Worm (Caenorhabditis elegans) whole organism, young adult: ENCODE results near the gene C05C10.7.

Experiments
- B0261.1 ChIP-seq: sonication (generic microtip); optimal IDR thresholded peaks from 2 replicates; lab custom pipeline; 2016; ENCODE audit warnings: mild to moderate bottlenecking, missing genetic modification characterization, moderate library complexity, missing compliant biosample characterization
- B0336.3 ChIP-seq: fragments of 200-800 bp; sonication (Bioruptor generic); IDR thresholded peaks from 2 replicates; pipeline ENCODE4 v1.3.6; 2022; ENCODE audit warnings: missing genetic modification characterization, missing compliant biosample characterization
- D2030.7 ChIP-seq: fragments of 200-800 bp; sonication (Bioruptor generic); IDR thresholded peaks from 2 replicates; pipeline ENCODE4 v1.3.6; 2022; ENCODE audit warnings: missing genetic modification reagents, missing genetic modification characterization, missing compliant biosample characterization
- F10E7.11 ChIP-seq: sonication (generic microtip); optimal IDR thresholded peaks from 2 replicates; lab custom pipeline; 2017; ENCODE audit warnings: mild to moderate bottlenecking, missing genetic modification characterization, moderate library complexity, missing compliant biosample characterization
- F22D6.2 ChIP-seq: sonication (generic microtip); optimal IDR thresholded peaks from 2 replicates; lab custom pipeline; 2016; ENCODE audit warnings: mild to moderate bottlenecking, missing genetic modification characterization, missing compliant biosample characterization
- F23B12.7 ChIP-seq: sonication (generic microtip); optimal IDR thresholded peaks from 2 replicates; lab custom pipeline; 2017; ENCODE audit warnings: missing genetic modification characterization, mild to moderate bottlenecking, missing compliant biosample characterization, antibody characterized with exemption, moderate library complexity; ENCODE audit not compliant: insufficient read depth
- F37B4.10 ChIP-seq: fragments of 200-800 bp; sonication (Bioruptor generic); IDR thresholded peaks from 2 replicates; pipeline ENCODE4 v1.3.6; 2022; ENCODE audit warnings: missing genetic modification characterization, missing compliant biosample characterization
- F49E8.2 ChIP-seq: sonication (generic microtip); optimal IDR thresholded peaks from 3 replicates; lab custom pipeline; 2017; ENCODE audit warnings: missing genetic modification characterization, mild to moderate bottlenecking, missing compliant biosample characterization, antibody characterized with exemption, moderate library complexity; ENCODE audit not compliant: insufficient read depth
- T07F8.4 ChIP-seq: sonication (generic microtip); optimal IDR thresholded peaks from 2 replicates; lab custom pipeline; 2016; ENCODE audit warnings: mild to moderate bottlenecking, missing genetic modification characterization, moderate library complexity, missing compliant biosample characterization
- T26A5.8 ChIP-seq: sonication (generic microtip); optimal IDR thresholded peaks from 2 replicates; lab custom pipeline; 2016; ENCODE audit warnings: missing genetic modification characterization, missing compliant biosample characterization
- Y53G8AR.9 ChIP-seq: fragments of 200-800 bp; sonication (Bioruptor generic); conservative IDR thresholded peaks from 2 replicates; pipeline ENCODE4 v1.3.6; 2022; ENCODE audit warnings: missing genetic modification reagents, missing genetic modification characterization, missing compliant biosample characterization
- Y67H2A.10 ChIP-seq: fragments of 200-800 bp; sonication (Bioruptor generic); conservative IDR thresholded peaks from 2 replicates; pipeline ENCODE4 v1.3.6; 2022; ENCODE audit warnings: missing genetic modification reagents, missing genetic modification characterization, missing compliant biosample characterization
- ZK185.1 ChIP-seq: sonication (generic microtip); optimal IDR thresholded peaks from 2 replicates; lab custom pipeline; 2016; ENCODE audit warnings: mild to moderate bottlenecking, missing genetic modification characterization, missing compliant biosample characterization; ENCODE audit not compliant: poor library complexity, severe bottlenecking
- aptf-3 ChIP-seq: fragments of 200-800 bp; sonication (Bioruptor generic); IDR thresholded peaks from 2 replicates; pipeline ENCODE4 v1.3.6; 2022; ENCODE audit warnings: missing genetic modification characterization, missing compliant biosample characterization
- attf-3 ChIP-seq: fragments of 200-800 bp; sonication (Bioruptor generic); conservative IDR thresholded peaks from 2 replicates; pipeline ENCODE4 v1.3.6; 2022; ENCODE audit warnings: missing genetic modification reagents, missing genetic modification characterization, missing compliant biosample characterization
- attf-6 ChIP-seq: fragments of 200-800 bp; sonication (Bioruptor generic); IDR thresholded peaks from 2 replicates; pipeline ENCODE4 v1.3.6; 2022; ENCODE audit warnings: missing genetic modification reagents, missing genetic modification characterization, missing compliant biosample characterization
- ceh-100 ChIP-seq: fragments of 200-800 bp; sonication (Bioruptor generic); IDR thresholded peaks from 2 replicates; pipeline ENCODE4 v1.3.6; 2022; ENCODE audit warnings: missing genetic modification reagents, missing genetic modification characterization, missing compliant biosample characterization
- ceh-40 ChIP-seq: fragments of 200-800 bp; sonication (Bioruptor generic); IDR thresholded peaks from 2 replicates; pipeline ENCODE4 v1.3.6; 2022; ENCODE audit warnings: missing genetic modification characterization, missing compliant biosample characterization
- ceh-58 ChIP-seq: fragments of 200-800 bp; sonication (Bioruptor generic); IDR thresholded peaks from 2 replicates; pipeline ENCODE4 v1.3.6; 2022; ENCODE audit warnings: missing genetic modification characterization, missing compliant biosample characterization
- ceh-79 ChIP-seq: sonication (generic microtip); optimal IDR thresholded peaks from 2 replicates; lab custom pipeline; 2017; ENCODE audit warnings: mild to moderate bottlenecking, missing genetic modification characterization, missing compliant biosample characterization
- die-1 ChIP-seq: sonication (generic microtip); optimal IDR thresholded peaks from 2 replicates; lab custom pipeline; 2016; ENCODE audit warnings: missing genotype, mild to moderate bottlenecking, missing genetic modification characterization, missing compliant biosample characterization
- dox-1 ChIP-seq: fragments of 200-800 bp; sonication (Bioruptor generic); IDR thresholded peaks from 2 replicates; pipeline ENCODE4 v1.3.6; 2022; ENCODE audit warnings: missing genetic modification reagents, missing genetic modification characterization, missing compliant biosample characterization
- dpl-1 ChIP-seq: fragments of 150-350 bp; optimal IDR thresholded peaks from 2 replicates; lab custom pipeline; 2014; ENCODE audit warnings: missing biosample characterization, missing genetic modification reagents, missing genetic modification characterization
- egl-44 ChIP-seq: fragments of 200-800 bp; sonication (Bioruptor generic); IDR thresholded peaks from 2 replicates; pipeline ENCODE4 v1.3.6; 2022; ENCODE audit warnings: missing genetic modification reagents, missing genetic modification characterization, missing compliant biosample characterization
- gei-17 ChIP-seq: fragments of 200-800 bp; sonication (Bioruptor generic); optimal IDR thresholded peaks from 2 replicates; lab custom pipeline; 2018; ENCODE audit warnings: mild to moderate bottlenecking, missing genetic modification characterization, missing compliant biosample characterization
- him-1 ChIP-seq: sonication (generic microtip); optimal IDR thresholded peaks from 2 replicates; lab custom pipeline; 2016; ENCODE audit warnings: missing genotype, missing genetic modification reagents, missing genetic modification characterization, missing compliant biosample characterization
- hlh-12 ChIP-seq: sonication (generic microtip); optimal IDR thresholded peaks from 2 replicates; lab custom pipeline; 2016; ENCODE audit warnings: missing genetic modification characterization, missing compliant biosample characterization
- hmg-1.2 ChIP-seq: fragments of 200-800 bp; sonication (Bioruptor generic); IDR thresholded peaks from 2 replicates; pipeline ENCODE4 v1.3.6; 2022; ENCODE audit warnings: missing genetic modification reagents, missing genetic modification characterization, missing compliant biosample characterization
- hrde-1 ChIP-seq: sonication (generic microtip); optimal IDR thresholded peaks from 2 replicates; lab custom pipeline; 2016; ENCODE audit warnings: missing genetic modification characterization, mild to moderate bottlenecking, missing compliant biosample characterization, moderate library complexity, missing genotype, missing genetic modification reagents, borderline replicate concordance
- lag-1 ChIP-seq: fragments of 200-800 bp; sonication (Bioruptor generic); IDR thresholded peaks from 2 replicates; pipeline ENCODE4 v1.3.6; 2022; ENCODE audit warnings: missing genetic modification reagents, missing genetic modification characterization, missing compliant biosample characterization
- let-526 ChIP-seq: fragments of 200-800 bp; sonication (Bioruptor generic); IDR thresholded peaks from 2 replicates; pipeline ENCODE4 v1.3.6; 2022; ENCODE audit warnings: missing genetic modification reagents, missing genetic modification characterization, missing compliant biosample characterization
- lin-26 ChIP-seq: fragments of 200-800 bp; sonication (Bioruptor generic); IDR thresholded peaks from 2 replicates; pipeline ENCODE4 v1.3.6; 2022; ENCODE audit warnings: missing genetic modification reagents, missing genetic modification characterization, missing compliant biosample characterization
- lin-35 ChIP-seq, 3 experiments: fragments of 150-350 bp in 2 of 3; sonication (generic microtip) in 1 of 3; optimal IDR thresholded peaks; 2 replicates each; lab custom pipeline; 2014 to 2018; ENCODE audit warnings: missing biosample characterization in 3 of 3, missing genetic modification characterization in 3 of 3, missing genetic modification reagents in 3 of 3
- lir-1 ChIP-seq: fragments of 200-800 bp; sonication (Bioruptor generic); conservative IDR thresholded peaks from 2 replicates; pipeline ENCODE4 v1.3.6; 2022; ENCODE audit warnings: missing genetic modification reagents, missing genetic modification characterization, missing compliant biosample characterization
- lsl-1 ChIP-seq: fragments of 200-800 bp; sonication (Bioruptor generic); optimal IDR thresholded peaks from 2 replicates; lab custom pipeline; 2018; ENCODE audit warnings: mild to moderate bottlenecking, missing genetic modification characterization, moderate library complexity, missing compliant biosample characterization
- lsy-27 ChIP-seq: sonication (generic microtip); optimal IDR thresholded peaks from 2 replicates; lab custom pipeline; 2017; ENCODE audit warnings: missing genetic modification characterization, mild to moderate bottlenecking, missing compliant biosample characterization, antibody characterized with exemption, missing genotype, borderline replicate concordance; ENCODE audit not compliant: insufficient read depth
- mcd-1 ChIP-seq: fragments of 200-800 bp; sonication (Bioruptor generic); IDR thresholded peaks from 2 replicates; pipeline ENCODE4 v1.3.6; 2022; ENCODE audit warnings: missing genetic modification reagents, missing genetic modification characterization, missing compliant biosample characterization
- mes-4 ChIP-seq: sonication (generic microtip); optimal IDR thresholded peaks from 2 replicates; lab custom pipeline; 2016; ENCODE audit warnings: missing genotype, missing genetic modification characterization, missing compliant biosample characterization
- mxl-1 ChIP-seq: sonication (generic microtip); optimal IDR thresholded peaks from 2 replicates; lab custom pipeline; 2016; ENCODE audit warnings: missing genetic modification characterization, missing compliant biosample characterization
- nfyb-1 ChIP-seq: fragments of 200-800 bp; sonication (Bioruptor generic); IDR thresholded peaks from 2 replicates; pipeline ENCODE4 v1.3.6; 2022; ENCODE audit warnings: missing genetic modification reagents, missing genetic modification characterization, missing compliant biosample characterization
- nhr-90 ChIP-seq: sonication (generic microtip); optimal IDR thresholded peaks from 2 replicates; lab custom pipeline; 2016; ENCODE audit warnings: missing genotype, mild to moderate bottlenecking, missing genetic modification characterization, missing compliant biosample characterization
- pha-4 ChIP-seq: fragments of 150-350 bp; sonication (generic microtip); optimal IDR thresholded peaks from 2 replicates; lab custom pipeline; 2014; ENCODE audit warnings: missing biosample characterization, missing genetic modification reagents, missing genetic modification characterization
- rcor-1 ChIP-seq: fragments of 200-800 bp; sonication (Bioruptor generic); IDR thresholded peaks from 2 replicates; pipeline ENCODE4 v1.3.6; 2022; ENCODE audit warnings: missing genetic modification reagents, missing genetic modification characterization, missing compliant biosample characterization
- sdz-38 ChIP-seq: sonication (generic microtip); optimal IDR thresholded peaks from 2 replicates; lab custom pipeline; 2016; ENCODE audit warnings: missing genotype, missing genetic modification characterization, missing compliant biosample characterization
- xnd-1 ChIP-seq: sonication (generic microtip); optimal IDR thresholded peaks from 2 replicates; lab custom pipeline; 2016; ENCODE audit warnings: missing genotype, missing genetic modification reagents, missing genetic modification characterization, missing compliant biosample characterization
- zfh-2 ChIP-seq: fragments of 200-800 bp; sonication (Bioruptor generic); conservative IDR thresholded peaks from 2 replicates; pipeline ENCODE4 v1.3.6; 2022; ENCODE audit warnings: missing genetic modification reagents, missing genetic modification characterization, missing compliant biosample characterization
- ztf-3 ChIP-seq: fragments of 200-800 bp; sonication (Bioruptor generic); optimal IDR thresholded peaks from 2 replicates; lab custom pipeline; 2018; ENCODE audit warnings: mild to moderate bottlenecking, missing genetic modification characterization, missing compliant biosample characterization

C05C10.7 gene

ce11 chrII:9967999-9968706, 29.4 kb upstream of the C05C10.7 start, which contains the start of the genes R53.4 and psf-1 (continued):
- TF ChIP-seq F10E7.11 (tag; lab: Kevin White, UChicago) = no peak
- no peak for TF ChIP-seq B0261.1 (tag; lab: Kevin White, UChicago)
- TF ChIP-seq lag-1 (GFP tag; lab: Robert Waterston, UW) = no peak
- TF ChIP-seq lsy-27 = no peak
- no peak for TF ChIP-seq ceh-58 (GFP tag; lab: Robert Waterston, UW)
- no peak for TF ChIP-seq lin-35 (GFP tag; optimal IDR thresholded peaks at IDR 0.05; lab: Kevin White, UChicago)
- TF ChIP-seq F37B4.10 (GFP tag; lab: Robert Waterston, UW) = no peak
- TF ChIP-seq nfyb-1 (GFP tag; lab: Robert Waterston, UW) = no peak
- TF ChIP-seq ceh-79 (tag; lab: Kevin White, UChicago) = no peak
- TF ChIP-seq mcd-1 = peak; percentile 23; the same call in 1 of the 2 replicates
- TF ChIP-seq dpl-1 = peak; percentile 57
- TF ChIP-seq attf-6 = no peak
- peak; percentile 60; the same call in 1 of the 2 replicates for TF ChIP-seq attf-3 (GFP tag; lab: Robert Waterston, UW)
- TF ChIP-seq lin-26 (GFP tag; lab: Robert Waterston, UW) = 0 out of 2 replicates have a peak, but pooled peaks have one; percentile 15
- TF ChIP-seq gei-17 (GFP tag; lab: Kevin White, UChicago) = no peak
- TF ChIP-seq T07F8.4 (tag; lab: Kevin White, UChicago) = no peak
- TF ChIP-seq ceh-100 (GFP tag; lab: Robert Waterston, UW) = no peak
- TF ChIP-seq nhr-90 (tag; lab: Kevin White, UChicago) = no peak
- TF ChIP-seq hlh-12 (tag; lab: Kevin White, UChicago) = no peak
- no peak for TF ChIP-seq rcor-1 (GFP tag; lab: Robert Waterston, UW)
- TF ChIP-seq Y53G8AR.9 (GFP tag; lab: Robert Waterston, UW) = no peak
- peak; percentile 70 for TF ChIP-seq D2030.7 (GFP tag; lab: Robert Waterston, UW)
- peak; percentile 47; the same call in 1 of the 2 replicates for TF ChIP-seq let-526
- TF ChIP-seq zfh-2 (GFP tag; lab: Robert Waterston, UW) = no peak
- TF ChIP-seq ZK185.1 = peak; percentile 78
- no peak for TF ChIP-seq B0336.3
- 0 out of 2 replicates have a peak, but pooled peaks have one; percentile 15 for TF ChIP-seq egl-44 (GFP tag; lab: Robert Waterston, UW)
- peak; percentile 62 for TF ChIP-seq lsl-1
- no peak for TF ChIP-seq pha-4 (tag; lab: Kevin White, UChicago)
- no peak for TF ChIP-seq ceh-40 (GFP tag; lab: Robert Waterston, UW)
- TF ChIP-seq hrde-1 (tag; lab: Kevin White, UChicago) = no peak
- TF ChIP-seq Y67H2A.10 (GFP tag; lab: Robert Waterston, UW) = 0 out of 2 replicates have a peak, but pooled peaks have one; percentile 11
- TF ChIP-seq him-1 (tag; lab: Kevin White, UChicago) = no peak
- TF ChIP-seq F22D6.2 = no peak
- no peak for TF ChIP-seq die-1 (tag; lab: Kevin White, UChicago)
- peak; percentile 83 for TF ChIP-seq F23B12.7 (tag; lab: Kevin White, UChicago)
- TF ChIP-seq T26A5.8 (tag; lab: Kevin White, UChicago) = no peak
- no peak for TF ChIP-seq F49E8.2 (tag; lab: Kevin White, UChicago)
- TF ChIP-seq lir-1 (GFP tag; lab: Robert Waterston, UW) = 0 out of 2 replicates have a peak, but pooled peaks have one; percentile 32
- no peak for TF ChIP-seq mes-4 (tag; lab: Kevin White, UChicago)
- no peak for TF ChIP-seq aptf-3 (GFP tag; lab: Robert Waterston, UW)
- peak; percentile 77 for TF ChIP-seq dox-1 (GFP tag; lab: Robert Waterston, UW)
- TF ChIP-seq mxl-1 = no peak
- TF ChIP-seq xnd-1 (tag; lab: Kevin White, UChicago) = no peak
- no peak for TF ChIP-seq ztf-3
- peak; percentile 46; the same call in 1 of the 2 replicates for TF ChIP-seq hmg-1.2 (GFP tag; lab: Robert Waterston, UW)
- no peak for TF ChIP-seq sdz-38 (tag; lab: Kevin White, UChicago)
